Fruit fly (Drosophila melanogaster) Kc167 (cell line): Measurements from ENCODE around the gene wds.

Source experiments
- Myc ChIP-seq: fragments of >200 bp; optimal IDR thresholded peaks from 2 replicates; lab custom pipeline; 2017; ENCODE audit warnings: missing external identifiers
- Sin3A ChIP-seq: fragments of >200 bp; optimal IDR thresholded peaks from 2 replicates; lab custom pipeline; 2018; ENCODE audit warnings: missing external identifiers
- insv ChIP-seq: fragments of >200 bp; optimal IDR thresholded peaks from 3 replicates; lab custom pipeline; 2018; ENCODE audit warnings: missing external identifiers
- psq ChIP-seq: fragments of >200 bp; optimal IDR thresholded peaks from 2 replicates; lab custom pipeline; 2017; ENCODE audit warnings: missing external identifiers
- ttk ChIP-seq: sonication (Bioruptor generic); optimal IDR thresholded peaks from 2 replicates; lab custom pipeline; 2017; ENCODE audit warnings: missing external identifiers

- TF ChIP-seq ttk (lab: Kevin White, UChicago) (no peak), insv (no peak), psq (lab: Kevin White, UChicago) (no peak), Sin3A (lab: Kevin White, UChicago) (no peak), Myc (lab: Kevin White, UChicago) (no peak)
Observed at dm6 chrX:2546664-2547487, 38.9 kb upstream of the wds start.
